Worm (Caenorhabditis elegans) whole organism, L1 larva: ENCODE results near the gene H03E18.2.

ENCODE experiments used
- alr-1 ChIP-seq: fragments of 200-800 bp; sonication (Bioruptor generic); optimal IDR thresholded peaks from 2 replicates; lab custom pipeline; 2018; ENCODE audit warnings: borderline replicate concordance, mild to moderate bottlenecking, missing genetic modification characterization, missing compliant biosample characterization
- jun-1 ChIP-seq: fragments of 150-350 bp; optimal IDR thresholded peaks from 2 replicates; lab custom pipeline; 2014; ENCODE audit warnings: missing biosample characterization, missing genetic modification reagents, missing genetic modification characterization
- nhr-28 ChIP-seq: fragments of 150-350 bp; optimal IDR thresholded peaks from 2 replicates; lab custom pipeline; 2014; ENCODE audit warnings: missing biosample characterization, missing genetic modification characterization
- snpc-4 ChIP-seq: fragments of 150-350 bp; optimal IDR thresholded peaks from 2 replicates; lab custom pipeline; 2014; ENCODE audit warnings: missing biosample characterization, missing genetic modification characterization

DNA sequence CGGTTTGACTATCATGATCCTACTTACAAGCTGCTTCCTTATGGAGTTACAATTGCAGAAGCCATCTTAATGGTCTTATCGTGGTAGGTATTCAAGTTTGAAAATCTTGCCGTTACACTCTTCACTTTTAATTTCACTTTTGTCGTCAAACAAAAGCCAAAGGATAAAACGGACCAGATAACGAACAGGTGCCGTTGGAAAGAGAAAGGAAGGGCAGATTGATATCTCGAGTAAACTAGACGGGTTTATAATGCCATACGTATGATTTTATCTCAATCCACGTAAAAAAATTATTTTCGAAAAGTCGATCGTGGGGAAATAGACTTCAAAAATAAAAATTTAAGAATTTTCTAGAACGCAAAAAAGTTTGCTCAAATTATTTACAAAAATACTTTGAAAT is 33.7 kb upstream of the H03E18.2 start:
- TF ChIP-seq nhr-28 (tag; lab: Kevin White, UChicago) (no peak), alr-1 (no peak), jun-1 (tag; lab: Kevin White, UChicago) (no peak), snpc-4 (tag; lab: Kevin White, UChicago) (no peak)
